Worm (Caenorhabditis elegans): Measurements from ENCODE around the gene uso-1.

DNA sequence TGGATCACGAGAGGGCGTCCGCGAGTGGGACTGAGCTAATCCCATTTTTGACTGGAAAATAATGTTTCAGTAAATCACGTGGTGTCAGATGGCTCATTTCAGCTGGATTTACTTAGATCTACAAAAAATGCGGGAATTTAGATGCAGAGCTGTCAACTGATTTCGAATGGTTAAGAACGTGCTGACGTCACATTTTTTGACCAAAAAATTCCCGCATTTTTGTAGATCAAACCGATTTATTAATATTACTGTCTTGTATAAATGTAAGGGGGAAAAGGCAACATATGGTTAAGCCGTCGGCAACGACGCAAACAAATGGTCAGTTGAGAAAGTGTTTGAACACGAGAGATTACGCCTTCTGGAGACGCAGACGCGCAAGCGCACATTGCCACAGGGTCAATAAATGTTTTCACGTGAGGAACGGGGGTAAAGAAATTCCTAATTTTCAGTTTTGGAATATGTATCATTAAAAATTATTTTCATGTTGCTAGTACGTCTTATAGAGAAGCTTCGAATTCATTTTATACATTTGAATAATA lies 41.7 kb downstream of the uso-1 start, which contains the start of gene gcl-1:
- no peak for TF ChIP-seq ZK546.5 (tag; optimal IDR thresholded peaks at IDR 0.05)
- TF ChIP-seq pqm-1 (tag; optimal IDR thresholded peaks at IDR 0.05) = no peak
- TF ChIP-seq elt-1 (tag; optimal IDR thresholded peaks at IDR 0.05) = no peak

Data from whole organism, L3 larva.